Worm (Caenorhabditis elegans) whole organism, late embryonic: Measurements from ENCODE around the gene F41E6.17.

Experiments
- C38D4.7 ChIP-seq: fragments of 200-800 bp; sonication (Bioruptor generic); optimal IDR thresholded peaks from 2 replicates; lab custom pipeline; 2018; ENCODE audit warnings: mild to moderate bottlenecking, missing genetic modification characterization, moderate library complexity, missing compliant biosample characterization
- K09A11.1 ChIP-seq: sonication (generic microtip); optimal IDR thresholded peaks from 2 replicates; lab custom pipeline; 2017; ENCODE audit warnings: antibody characterized with exemption, mild to moderate bottlenecking, missing genetic modification characterization, missing compliant biosample characterization; ENCODE audit not compliant: insufficient read depth
- T23F11.4 ChIP-seq: fragments of 200-800 bp; sonication (Bioruptor generic); optimal IDR thresholded peaks from 2 replicates; lab custom pipeline; 2018; ENCODE audit warnings: mild to moderate bottlenecking, missing genetic modification characterization, missing compliant biosample characterization
- ceh-2 ChIP-seq: sonication (generic microtip); optimal IDR thresholded peaks from 2 replicates; lab custom pipeline; 2016; ENCODE audit warnings: missing genotype, missing genetic modification characterization, missing compliant biosample characterization
- ceh-30 ChIP-seq: fragments of 150-350 bp; optimal IDR thresholded peaks from 2 replicates; lab custom pipeline; 2014; ENCODE audit warnings: missing biosample characterization, missing genetic modification characterization
- ceh-45 ChIP-seq: fragments of 200-800 bp; sonication (Bioruptor generic); IDR thresholded peaks from 2 replicates; pipeline ENCODE4 v1.3.6; 2022; ENCODE audit warnings: missing genetic modification reagents, missing genetic modification characterization, missing compliant biosample characterization
- ceh-48 ChIP-seq: sonication (generic microtip); optimal IDR thresholded peaks from 2 replicates; lab custom pipeline; 2016; ENCODE audit warnings: missing genetic modification characterization, inconsistent platforms, missing compliant biosample characterization
- ceh-6 ChIP-seq: fragments of 200-800 bp; sonication (Bioruptor generic); optimal IDR thresholded peaks from 2 replicates; lab custom pipeline; 2018; ENCODE audit warnings: mild to moderate bottlenecking, missing genetic modification characterization, missing compliant biosample characterization
- ceh-9 ChIP-seq: sonication (generic microtip); optimal IDR thresholded peaks from 2 replicates; lab custom pipeline; 2016; ENCODE audit warnings: mild to moderate bottlenecking, missing genetic modification characterization, inconsistent platforms, missing compliant biosample characterization
- che-1 ChIP-seq: sonication (generic microtip); optimal IDR thresholded peaks from 2 replicates; lab custom pipeline; 2016; ENCODE audit warnings: mild to moderate bottlenecking, missing genetic modification characterization, missing compliant biosample characterization
- eyg-1 ChIP-seq: sonication (generic microtip); optimal IDR thresholded peaks from 2 replicates; lab custom pipeline; 2016; ENCODE audit warnings: missing genotype, missing genetic modification characterization, missing compliant biosample characterization
- fax-1 ChIP-seq: sonication (generic microtip); optimal IDR thresholded peaks from 2 replicates; lab custom pipeline; 2016; ENCODE audit warnings: missing genotype, missing genetic modification characterization, missing compliant biosample characterization
- fkh-10 ChIP-seq: fragments of 150-350 bp; optimal IDR thresholded peaks from 2 replicates; lab custom pipeline; 2014; ENCODE audit warnings: missing biosample characterization, missing genetic modification reagents, missing genetic modification characterization
- gmeb-2 ChIP-seq: sonication (generic microtip); optimal IDR thresholded peaks from 2 replicates; lab custom pipeline; 2016; ENCODE audit warnings: missing genetic modification characterization, inconsistent platforms, missing compliant biosample characterization
- hlh-30 ChIP-seq: sonication (generic microtip); optimal IDR thresholded peaks from 2 replicates; lab custom pipeline; 2017; ENCODE audit warnings: antibody characterized with exemption, missing genetic modification characterization, missing compliant biosample characterization; ENCODE audit not compliant: insufficient read depth
- hlh-8 ChIP-seq: sonication (generic microtip); optimal IDR thresholded peaks from 2 replicates; lab custom pipeline; 2016; ENCODE audit warnings: missing genotype, missing genetic modification characterization, missing compliant biosample characterization
- lim-6 ChIP-seq: sonication (generic microtip); optimal IDR thresholded peaks from 2 replicates; lab custom pipeline; 2016; ENCODE audit warnings: missing genetic modification characterization, missing compliant biosample characterization
- mec-3 ChIP-seq: sonication (generic microtip); optimal IDR thresholded peaks from 2 replicates; lab custom pipeline; 2016; ENCODE audit warnings: borderline replicate concordance, missing genetic modification characterization, missing compliant biosample characterization
- nfya-1 ChIP-seq: sonication (generic microtip); optimal IDR thresholded peaks from 2 replicates; lab custom pipeline; 2017; ENCODE audit warnings: missing genetic modification characterization, mild to moderate bottlenecking, missing compliant biosample characterization, antibody characterized with exemption, moderate library complexity
- npax-4 ChIP-seq: sonication (generic microtip); optimal IDR thresholded peaks from 2 replicates; lab custom pipeline; 2016; ENCODE audit warnings: missing genetic modification characterization, missing compliant biosample characterization
- pha-2 ChIP-seq: sonication (generic microtip); optimal IDR thresholded peaks from 2 replicates; lab custom pipeline; 2017; ENCODE audit warnings: mild to moderate bottlenecking, missing genetic modification characterization, missing compliant biosample characterization
- pha-4 ChIP-seq: fragments of 150-350 bp; optimal IDR thresholded peaks from 2 replicates; lab custom pipeline; 2018; ENCODE audit warnings: missing biosample characterization, missing genetic modification reagents, missing genetic modification characterization
- pros-1 ChIP-seq: fragments of 150-350 bp; optimal IDR thresholded peaks from 2 replicates; lab custom pipeline; 2014; ENCODE audit warnings: missing biosample characterization, missing genetic modification reagents, missing genetic modification characterization
- ref-2 ChIP-seq: sonication (generic microtip); optimal IDR thresholded peaks from 2 replicates; lab custom pipeline; 2016; ENCODE audit warnings: missing genetic modification characterization, missing compliant biosample characterization
- tbx-2 ChIP-seq: sonication (generic microtip); optimal IDR thresholded peaks from 2 replicates; lab custom pipeline; 2016; ENCODE audit warnings: missing genetic modification characterization, missing compliant biosample characterization
- unc-42 ChIP-seq: sonication (generic microtip); optimal IDR thresholded peaks from 2 replicates; lab custom pipeline; 2016; ENCODE audit warnings: missing genotype, missing genetic modification characterization, missing compliant biosample characterization
- unc-55 ChIP-seq: sonication (generic microtip); optimal IDR thresholded peaks from 2 replicates; lab custom pipeline; 2017; ENCODE audit warnings: missing biosample characterization, missing genetic modification reagents, missing genetic modification characterization
- ztf-16 ChIP-seq: sonication (generic microtip); optimal IDR thresholded peaks from 2 replicates; lab custom pipeline; 2017; ENCODE audit warnings: missing genetic modification characterization, missing compliant biosample characterization

F41E6.17 gene

ce11 chrV:8670759-8671158, 46.9 kb downstream of the F41E6.17 start:
- TF ChIP-seq mec-3 (no peak), tbx-2 (no peak), ceh-2 (no peak), che-1 (tag; lab: Kevin White, UChicago) (no peak), gmeb-2 (tag; lab: Kevin White, UChicago) (no peak), C38D4.7 (no peak), ceh-30 (tag; lab: Kevin White, UChicago) (no peak), unc-42 (tag; lab: Kevin White, UChicago) (no peak), npax-4 (tag; lab: Kevin White, UChicago) (no peak)

ce11 chrV:8671568-8672123, 47.7 kb downstream of the F41E6.17 start:
- TF ChIP-seq pros-1 (tag; lab: Kevin White, UChicago) (no peak), npax-4 (tag; lab: Kevin White, UChicago) (no peak), ref-2 (no peak), ztf-16 (tag; lab: Kevin White, UChicago) (no peak), lim-6 (tag; lab: Kevin White, UChicago) (no peak), eyg-1 (tag; lab: Kevin White, UChicago) (no peak), hlh-30 (tag; lab: Kevin White, UChicago) (no peak), unc-55 (GFP tag; lab: Kevin White, UChicago) (no peak), fkh-10 (GFP tag; lab: Kevin White, UChicago) (no peak)
- TF ChIP-seq, all 69 proteins: peak for 0

ce11 chrV:8673498-8673897, 49.6 kb downstream of the F41E6.17 start, which contains the start of gene ZC190.5:
Gene ZC190.5, minus strand, starts transcription at chrV:8673598.
- TF ChIP-seq nfya-1 (tag; lab: Kevin White, UChicago) (no peak), che-1 (tag; lab: Kevin White, UChicago) (no peak), ceh-48 (no peak), fax-1 (tag; lab: Kevin White, UChicago) (no peak), pha-4 (no peak), ceh-6 (GFP tag; lab: Kevin White, UChicago) (no peak), T23F11.4 (GFP tag; lab: Kevin White, UChicago) (no peak), hlh-8 (no peak), ceh-45 (no peak), pha-2 (no peak), K09A11.1 (tag; lab: Kevin White, UChicago) (no peak), ceh-9 (tag; lab: Kevin White, UChicago) (no peak)
